Fruit fly (Drosophila melanogaster): ENCODE results near the gene TSG101.

The TSG101 gene

dm6 chr3L:16818063-16818462 lies 24.0 kb upstream of the TSG101 start:
- TF ChIP-seq CG17801 (GFP tag; optimal IDR thresholded peaks at IDR 0.05; ENCODE audit: partially characterized antibody): no peak

- no peak for TF ChIP-seq CG17801 (GFP tag; optimal IDR thresholded peaks at IDR 0.05; ENCODE audit: partially characterized antibody)
Observed at dm6 chr3L:16824725-16825124, 17.4 kb upstream of the TSG101 start.

- no peak for TF ChIP-seq CG17801 (GFP tag; optimal IDR thresholded peaks at IDR 0.05; ENCODE audit: partially characterized antibody)
Observed at dm6 chr3L:16825195-16825594, 16.9 kb upstream of the TSG101 start.

dm6 chr3L:16828967-16829366 lies 13.1 kb upstream of the TSG101 start, which contains the start of gene CG13024:
CG13024 (minus strand) TSS chr3L:16829074.
- TF ChIP-seq CG17801 (GFP tag; optimal IDR thresholded peaks at IDR 0.05; ENCODE audit: partially characterized antibody): no peak

dm6 chr3L:16829983-16830382 lies 12.1 kb upstream of the TSG101 start:
- TF ChIP-seq CG17801 (GFP tag; optimal IDR thresholded peaks at IDR 0.05; ENCODE audit: partially characterized antibody): no peak

- TF ChIP-seq CG17801 (GFP tag; optimal IDR thresholded peaks at IDR 0.05; ENCODE audit: partially characterized antibody): no peak
Observed at dm6 chr3L:16836732-16837131, 5.4 kb upstream of the TSG101 start.

- TF ChIP-seq CG17801 (GFP tag; optimal IDR thresholded peaks at IDR 0.05; ENCODE audit: partially characterized antibody): no peak
Observed at dm6 chr3L:16840540-16840939, 1.6 kb upstream of the TSG101 start.

dm6 chr3L:16842952-16843351 lies 858 bp downstream of the TSG101 start:
- no peak for TF ChIP-seq CG17801 (GFP tag; optimal IDR thresholded peaks at IDR 0.05; ENCODE audit: partially characterized antibody)

- TF ChIP-seq CG17801 (GFP tag; optimal IDR thresholded peaks at IDR 0.05; ENCODE audit: partially characterized antibody): peak; percentile 76
Observed at dm6 chr3L:16844920-16845573, 3.0 kb downstream of the TSG101 start, which contains the start of the genes kud and Zcchc7. kud (minus strand) TSS chr3L:16844991. Zcchc7 (plus strand) TSS chr3L:16845386.

dm6 chr3L:16845607-16846277 lies 3.6 kb downstream of the TSG101 start, which contains the start of gene CG32161:
CG32161 (plus strand) TSS chr3L:16846227.
- TF ChIP-seq CG17801 (GFP tag; optimal IDR thresholded peaks at IDR 0.05; ENCODE audit: partially characterized antibody): no peak

dm6 chr3L:16851566-16851965 lies 9.5 kb downstream of the TSG101 start:
- TF ChIP-seq CG17801 (GFP tag; optimal IDR thresholded peaks at IDR 0.05; ENCODE audit: partially characterized antibody): no peak

dm6 chr3L:16853533-16854386 lies 11.7 kb downstream of the TSG101 start, which contains the start of gene sina:
sina (plus strand) TSS chr3L:16853751.
- peak; percentile 34 for TF ChIP-seq CG17801 (GFP tag; optimal IDR thresholded peaks at IDR 0.05; ENCODE audit: partially characterized antibody)

- TF ChIP-seq CG17801 (GFP tag; optimal IDR thresholded peaks at IDR 0.05; ENCODE audit: partially characterized antibody): no peak
Observed at dm6 chr3L:16854387-16855033, 12.4 kb downstream of the TSG101 start.

- no peak for TF ChIP-seq CG17801 (GFP tag; optimal IDR thresholded peaks at IDR 0.05; ENCODE audit: partially characterized antibody)
Observed at dm6 chr3L:16855287-16855686, 13.2 kb downstream of the TSG101 start.

dm6 chr3L:16858780-16859179 lies 16.7 kb downstream of the TSG101 start, which contains the start of gene sinah:
sinah (plus strand) TSS chr3L:16859080.
- no peak for TF ChIP-seq CG17801 (GFP tag; optimal IDR thresholded peaks at IDR 0.05; ENCODE audit: partially characterized antibody)
